Fruit fly (Drosophila melanogaster): Measurements from ENCODE around the gene CG3777.
A peak's percentile ranks its signal among the peaks of the same experiment; 100 is the strongest.

CG3777 gene

dm6 chrX:265692-266091 lies 13.8 kb upstream of the CG3777 start:
- TF ChIP-seq Ets98B (GFP tag; IDR thresholded peaks at IDR 0.05): no peak
- TF ChIP-seq Pif1A (GFP tag; optimal IDR thresholded peaks at IDR 0.05): no peak

dm6 chrX:266978-267439 lies 12.5 kb upstream of the CG3777 start, which contains the start of gene CG13376:
CG13376 (minus strand) TSS chrX:267028.
- TF ChIP-seq CG32121 (GFP tag; IDR thresholded peaks at IDR 0.05): peak; percentile 19; the same call in 1 of the 2 replicates
- TF ChIP-seq CG15710 (tag; optimal IDR thresholded peaks at IDR 0.05): no peak
- no peak; the same call in 2 of the 3 replicates for TF ChIP-seq CG4496 (GFP tag; IDR thresholded peaks at IDR 0.05)
- TF ChIP-seq EcR (GFP tag; optimal IDR thresholded peaks at IDR 0.05): no peak
- peak; percentile 29 for TF ChIP-seq CG8301 (tag; optimal IDR thresholded peaks at IDR 0.05)

- TF ChIP-seq CG32121 (GFP tag; IDR thresholded peaks at IDR 0.05) (no peak), CG15710 (tag; optimal IDR thresholded peaks at IDR 0.05) (no peak), CG4496 (GFP tag; IDR thresholded peaks at IDR 0.05) (0 out of 3 replicates have a peak, but pooled peaks have one; percentile 9), D1 (tag; optimal IDR thresholded peaks at IDR 0.05) (no peak), EcR (GFP tag; optimal IDR thresholded peaks at IDR 0.05) (peak; percentile 90)
Observed at dm6 chrX:267979-268378, 11.5 kb upstream of the CG3777 start.

dm6 chrX:276065-276464 lies 3.4 kb upstream of the CG3777 start:
- no peak for TF ChIP-seq Pif1B (GFP tag; optimal IDR thresholded peaks at IDR 0.05)
- no peak for TF ChIP-seq CG8159 (tag; optimal IDR thresholded peaks at IDR 0.05)
- no peak for TF ChIP-seq CG14655 (GFP tag; optimal IDR thresholded peaks at IDR 0.05)
- TF ChIP-seq Snoo (tag; optimal IDR thresholded peaks at IDR 0.05): no peak
- TF ChIP-seq CG15710 (tag; optimal IDR thresholded peaks at IDR 0.05): no peak
- no peak for TF ChIP-seq D1 (tag; optimal IDR thresholded peaks at IDR 0.05)
- TF ChIP-seq CG12605 (GFP tag; IDR thresholded peaks at IDR 0.05): no peak
- TF ChIP-seq CG34367 (tag; optimal IDR thresholded peaks at IDR 0.05): no peak
- TF ChIP-seq EcR (GFP tag; optimal IDR thresholded peaks at IDR 0.05): no peak
- TF ChIP-seq CG32121 (GFP tag; IDR thresholded peaks at IDR 0.05): no peak

DNA sequence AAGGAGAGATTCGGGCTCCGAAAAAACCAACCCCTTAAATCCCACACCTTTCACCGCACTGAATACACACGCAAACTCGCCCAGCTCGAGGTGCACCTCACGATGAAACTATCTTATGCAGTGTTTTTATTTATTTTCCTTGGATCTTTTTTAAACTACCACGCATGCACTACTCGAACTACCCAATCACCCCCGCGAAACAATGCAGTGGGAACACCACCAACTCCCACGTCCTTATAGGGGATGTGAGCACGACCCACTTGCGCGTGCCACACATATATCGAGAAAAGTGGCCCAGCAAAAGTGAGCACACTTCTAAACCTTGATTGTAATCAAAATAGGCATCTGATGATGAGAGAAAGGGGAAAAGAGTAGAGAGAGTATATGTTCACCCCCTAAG lies 2.9 kb upstream of the CG3777 start:
- no peak for TF ChIP-seq EcR (GFP tag; optimal IDR thresholded peaks at IDR 0.05)
- no peak for TF ChIP-seq Snoo (tag; optimal IDR thresholded peaks at IDR 0.05)
- TF ChIP-seq gl (tag; optimal IDR thresholded peaks at IDR 0.05): no peak
- TF ChIP-seq CG32121 (GFP tag; IDR thresholded peaks at IDR 0.05): no peak
- TF ChIP-seq CG12605 (GFP tag; IDR thresholded peaks at IDR 0.05): no peak
- TF ChIP-seq Pif1B (GFP tag; optimal IDR thresholded peaks at IDR 0.05): no peak
- no peak for TF ChIP-seq CG15710 (tag; optimal IDR thresholded peaks at IDR 0.05)

dm6 chrX:277885-278284 lies 1.6 kb upstream of the CG3777 start:
- TF ChIP-seq fd96Ca (GFP tag; IDR thresholded peaks at IDR 0.05) (no peak), Ets98B (GFP tag; IDR thresholded peaks at IDR 0.05) (no peak), D1 (tag; optimal IDR thresholded peaks at IDR 0.05) (no peak), CG13204 (GFP tag; optimal IDR thresholded peaks at IDR 0.05) (no peak), gl (tag; optimal IDR thresholded peaks at IDR 0.05) (no peak), rn (GFP tag; IDR thresholded peaks at IDR 0.05) (no peak)

DNA sequence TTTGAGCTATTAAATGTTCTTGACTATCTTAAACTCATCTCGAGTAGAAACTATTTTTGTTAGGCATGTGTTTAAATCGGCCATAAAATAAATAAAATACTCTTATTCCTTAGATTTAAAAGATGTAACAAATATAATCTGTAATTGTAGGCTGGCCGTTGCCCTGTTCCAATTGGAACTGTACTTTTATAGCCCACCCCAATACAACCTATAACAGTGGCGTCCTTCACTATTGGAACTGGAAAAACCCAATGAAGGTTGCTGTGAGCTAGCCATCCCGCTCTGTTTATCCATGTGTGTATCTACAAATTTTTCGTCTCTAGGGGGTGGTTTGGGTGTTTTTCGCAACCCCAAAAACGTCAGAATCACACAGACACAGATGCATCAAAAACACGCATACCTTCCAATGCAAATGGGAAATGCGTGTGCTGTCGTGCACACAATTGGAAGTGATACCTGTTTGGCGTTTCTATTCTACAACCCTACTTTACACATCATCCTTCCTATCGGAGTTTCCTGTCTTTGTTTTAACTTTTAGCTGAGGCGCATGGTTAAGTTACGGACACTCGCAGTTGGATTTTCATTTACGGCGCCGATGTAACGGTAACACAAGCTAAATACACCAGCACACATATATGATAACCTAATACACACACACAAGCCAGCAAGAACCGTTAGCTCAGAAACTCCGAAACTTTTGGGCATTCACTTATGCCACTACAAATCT lies 970 bp upstream of the CG3777 start:
- no peak for TF ChIP-seq CG9948 (tag; optimal IDR thresholded peaks at IDR 0.05)
- peak; percentile 6 for TF ChIP-seq CG17806 (tag; optimal IDR thresholded peaks at IDR 0.05)
- TF ChIP-seq EcR (GFP tag; optimal IDR thresholded peaks at IDR 0.05): peak; percentile 22
- peak; percentile 33 for TF ChIP-seq Pif1B (GFP tag; optimal IDR thresholded peaks at IDR 0.05)
- no peak for TF ChIP-seq CG8301 (tag; optimal IDR thresholded peaks at IDR 0.05)
- TF ChIP-seq Pif1A (GFP tag; optimal IDR thresholded peaks at IDR 0.05): peak; percentile 3

DNA sequence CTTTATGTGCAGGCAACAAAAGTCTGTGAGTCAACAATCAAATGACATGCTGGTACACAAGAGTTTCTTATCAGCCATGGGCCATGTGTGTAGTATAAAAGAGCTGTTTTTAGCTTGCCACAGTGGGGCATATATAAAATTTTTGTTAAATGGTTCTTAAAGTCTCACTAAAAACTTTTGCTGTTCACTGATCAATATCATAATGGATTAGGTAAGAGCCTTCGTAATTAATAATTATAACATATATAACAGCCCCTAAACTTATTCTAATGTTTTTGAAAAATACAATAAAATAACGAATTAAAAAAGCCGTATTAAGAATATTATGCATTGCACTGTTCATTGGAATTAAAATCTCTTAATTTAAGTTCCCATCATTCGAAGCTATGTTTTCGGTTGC lies 13.8 kb downstream of the CG3777 start:
- TF ChIP-seq CG8159 (tag; optimal IDR thresholded peaks at IDR 0.05) (peak; percentile 52), CG10348 (GFP tag; IDR thresholded peaks at IDR 0.05) (no peak), CG9948 (tag; optimal IDR thresholded peaks at IDR 0.05) (peak; percentile 37), Pif1B (GFP tag; optimal IDR thresholded peaks at IDR 0.05) (no peak), CG34367 (tag; optimal IDR thresholded peaks at IDR 0.05) (peak; percentile 25), Pif1A (GFP tag; optimal IDR thresholded peaks at IDR 0.05) (peak; percentile 25), D1 (tag; optimal IDR thresholded peaks at IDR 0.05) (no peak), CG8301 (tag; optimal IDR thresholded peaks at IDR 0.05) (peak; percentile 60), CG17806 (tag; optimal IDR thresholded peaks at IDR 0.05) (no peak), gl (tag; optimal IDR thresholded peaks at IDR 0.05) (no peak), CG14655 (GFP tag; optimal IDR thresholded peaks at IDR 0.05) (peak; percentile 71), Snoo (tag; optimal IDR thresholded peaks at IDR 0.05) (no peak), CG32121 (GFP tag; IDR thresholded peaks at IDR 0.05) (0 out of 2 replicates have a peak, but pooled peaks have one; percentile 39)
